Worm (Caenorhabditis elegans) whole organism, L4 larva: ENCODE results near the gene fshr-1.
A peak's percentile ranks its signal among the peaks of the same experiment; 100 is the strongest.

Source experiments
- F10B5.3 ChIP-seq: sonication (generic microtip); optimal IDR thresholded peaks from 2 replicates; lab custom pipeline; 2016; ENCODE audit warnings: mild to moderate bottlenecking, missing genetic modification characterization, missing compliant biosample characterization
- F26F4.8 ChIP-seq: fragments of 200-800 bp; sonication (Bioruptor generic); conservative IDR thresholded peaks from 2 replicates; pipeline ENCODE4 v1.3.6; 2022; ENCODE audit warnings: missing genetic modification characterization, missing compliant biosample characterization
- F37D6.2 ChIP-seq: sonication (generic microtip); optimal IDR thresholded peaks from 2 replicates; lab custom pipeline; 2016; ENCODE audit warnings: mild to moderate bottlenecking, missing genetic modification characterization, missing compliant biosample characterization
- F44E2.7 ChIP-seq: fragments of 200-800 bp; sonication (Bioruptor generic); IDR thresholded peaks from 2 replicates; pipeline ENCODE4 v2.1.2; 2022; ENCODE audit warnings: missing genetic modification characterization, missing compliant biosample characterization
- T26A8.4 ChIP-seq: fragments of 200-800 bp; sonication (Bioruptor generic); IDR thresholded peaks from 2 replicates; pipeline ENCODE4 v1.3.6; 2022; ENCODE audit warnings: missing genetic modification characterization, missing compliant biosample characterization
- Y5F2A.4 ChIP-seq: fragments of 200-800 bp; sonication (Bioruptor generic); optimal IDR thresholded peaks from 2 replicates; lab custom pipeline; 2018; ENCODE audit warnings: mild to moderate bottlenecking, missing genetic modification characterization, missing compliant biosample characterization
- ZK337.2 ChIP-seq: fragments of 200-800 bp; sonication (Bioruptor generic); IDR thresholded peaks from 2 replicates; pipeline ENCODE4 v1.3.6; 2022; ENCODE audit warnings: missing genetic modification reagents, missing genetic modification characterization, missing compliant biosample characterization
- ceh-28 ChIP-seq: fragments of 150-350 bp; optimal IDR thresholded peaks from 2 replicates; lab custom pipeline; 2014; ENCODE audit warnings: missing biosample characterization, missing genetic modification reagents, missing genetic modification characterization
- cey-2 ChIP-seq: sonication (generic microtip); optimal IDR thresholded peaks from 3 replicates; lab custom pipeline; 2017; ENCODE audit warnings: missing genetic modification characterization, mild to moderate bottlenecking, missing compliant biosample characterization, antibody characterized with exemption, borderline replicate concordance; ENCODE audit not compliant: insufficient read depth
- daf-12 ChIP-seq: fragments of 150-350 bp; optimal IDR thresholded peaks from 2 replicates; lab custom pipeline; 2014; ENCODE audit warnings: missing biosample characterization, missing genetic modification reagents, missing genetic modification characterization
- daf-19 ChIP-seq: fragments of 200-800 bp; sonication (Bioruptor generic); conservative IDR thresholded peaks from 2 replicates; pipeline ENCODE4 v1.3.6; 2022; ENCODE audit warnings: missing genetic modification characterization, missing compliant biosample characterization
- egl-27 ChIP-seq: sonication (generic microtip); optimal IDR thresholded peaks from 3 replicates; lab custom pipeline; 2017; ENCODE audit warnings: missing biosample characterization, missing genetic modification reagents, missing genetic modification characterization
- fkh-10 ChIP-seq: fragments of 150-350 bp; optimal IDR thresholded peaks from 2 replicates; lab custom pipeline; 2014; ENCODE audit warnings: missing biosample characterization, missing genetic modification reagents, missing genetic modification characterization
- gei-8 ChIP-seq: fragments of 200-800 bp; sonication (Bioruptor generic); optimal IDR thresholded peaks from 2 replicates; lab custom pipeline; 2018; ENCODE audit warnings: mild to moderate bottlenecking, missing genetic modification characterization, missing compliant biosample characterization
- hmg-1.1 ChIP-seq: fragments of 200-800 bp; sonication (Bioruptor generic); IDR thresholded peaks from 2 replicates; pipeline ENCODE4 v1.3.6; 2022; ENCODE audit warnings: missing genetic modification reagents, missing genetic modification characterization, missing compliant biosample characterization
- lin-1 ChIP-seq: fragments of 200-800 bp; sonication (Bioruptor generic); IDR thresholded peaks from 2 replicates; pipeline ENCODE4 v1.3.6; 2022; ENCODE audit warnings: missing genetic modification reagents, missing genetic modification characterization, missing compliant biosample characterization
- mdl-1 ChIP-seq, 2 experiments: fragments of 150-350 bp in 1 of 2; sonication (generic microtip) in 1 of 2; optimal IDR thresholded peaks; 2 replicates each; lab custom pipeline; 2014 to 2017; ENCODE audit warnings: missing biosample characterization in 2 of 2, missing genetic modification characterization in 2 of 2
- mdt-29 ChIP-seq: fragments of 200-800 bp; sonication (Bioruptor generic); IDR thresholded peaks from 2 replicates; pipeline ENCODE4 v1.3.6; 2022; ENCODE audit warnings: missing genetic modification reagents, missing genetic modification characterization, missing compliant biosample characterization
- mep-1 ChIP-seq: fragments of 150-350 bp; sonication (generic microtip); optimal IDR thresholded peaks from 3 replicates; lab custom pipeline; 2014; ENCODE audit warnings: missing biosample characterization, missing genetic modification characterization
- mes-2 ChIP-seq: sonication (generic microtip); optimal IDR thresholded peaks from 2 replicates; lab custom pipeline; 2016; ENCODE audit warnings: missing genotype, mild to moderate bottlenecking, missing genetic modification characterization, missing compliant biosample characterization; ENCODE audit not compliant: poor library complexity, severe bottlenecking
- mxl-2 ChIP-seq: fragments of 200-800 bp; sonication (Bioruptor generic); conservative IDR thresholded peaks from 2 replicates; pipeline ENCODE4 v1.3.6; 2022; ENCODE audit warnings: missing genetic modification reagents, missing genetic modification characterization, missing compliant biosample characterization
- nhr-111 ChIP-seq: fragments of 200-800 bp; sonication (Bioruptor generic); optimal IDR thresholded peaks from 2 replicates; lab custom pipeline; 2018; ENCODE audit warnings: mild to moderate bottlenecking, missing genetic modification characterization, missing compliant biosample characterization
- nhr-237 ChIP-seq: sonication (generic microtip); optimal IDR thresholded peaks from 2 replicates; lab custom pipeline; 2017; ENCODE audit warnings: missing biosample characterization, missing genetic modification characterization
- nhr-41 ChIP-seq: fragments of 200-800 bp; sonication (Bioruptor generic); IDR thresholded peaks from 2 replicates; pipeline ENCODE4 v1.3.6; 2022; ENCODE audit warnings: missing genetic modification reagents, missing genetic modification characterization, missing compliant biosample characterization
- nhr-42 ChIP-seq: fragments of 200-800 bp; sonication (Bioruptor generic); IDR thresholded peaks from 2 replicates; pipeline ENCODE4 v1.3.6; 2022; ENCODE audit warnings: missing genetic modification characterization, missing compliant biosample characterization
- pqm-1 ChIP-seq: sonication (generic microtip); optimal IDR thresholded peaks from 2 replicates; lab custom pipeline; 2017; ENCODE audit warnings: missing biosample characterization, missing genetic modification characterization
- rbr-2 ChIP-seq: sonication (generic microtip); optimal IDR thresholded peaks from 2 replicates; lab custom pipeline; 2016; ENCODE audit warnings: missing genotype, missing genetic modification characterization, missing compliant biosample characterization
- saeg-2 ChIP-seq: fragments of 200-800 bp; sonication (Bioruptor generic); IDR thresholded peaks from 2 replicates; pipeline ENCODE4 v1.3.6; 2022; ENCODE audit warnings: missing genetic modification reagents, missing genetic modification characterization, missing compliant biosample characterization
- snpc-1.2 ChIP-seq: fragments of 200-800 bp; sonication (Bioruptor generic); IDR thresholded peaks from 2 replicates; pipeline ENCODE4 v1.3.6; 2022; ENCODE audit warnings: missing genetic modification reagents, missing genetic modification characterization, missing compliant biosample characterization
- snpc-4 ChIP-seq: fragments of 150-350 bp; optimal IDR thresholded peaks from 2 replicates; lab custom pipeline; 2014; ENCODE audit warnings: missing biosample characterization, missing genetic modification characterization
- tag-97 ChIP-seq: fragments of 200-800 bp; sonication (Bioruptor generic); IDR thresholded peaks from 2 replicates; pipeline ENCODE4 v1.3.6; 2022; ENCODE audit warnings: missing genetic modification characterization, missing compliant biosample characterization
- unc-130 ChIP-seq: sonication (generic microtip); optimal IDR thresholded peaks from 2 replicates; lab custom pipeline; 2016; ENCODE audit warnings: missing genetic modification reagents, missing genetic modification characterization, missing compliant biosample characterization
- unc-39 ChIP-seq: sonication (generic microtip); optimal IDR thresholded peaks from 2 replicates; lab custom pipeline; 2017; ENCODE audit warnings: missing biosample characterization, missing genetic modification characterization
- unc-62 ChIP-seq, 3 experiments: fragments of 150-350 bp in 1 of 3; sonication (generic microtip); optimal IDR thresholded peaks in 2 of 3; peaks in 1 of 3; 1 replicate in 1 of 3; 2 replicates in 2 of 3; lab custom pipeline; 2014 to 2017; ENCODE audit warnings: missing biosample characterization in 3 of 3, missing genetic modification characterization in 3 of 3, missing genetic modification reagents in 3 of 3, missing genotype in 1 of 3

fshr-1 gene

DNA sequence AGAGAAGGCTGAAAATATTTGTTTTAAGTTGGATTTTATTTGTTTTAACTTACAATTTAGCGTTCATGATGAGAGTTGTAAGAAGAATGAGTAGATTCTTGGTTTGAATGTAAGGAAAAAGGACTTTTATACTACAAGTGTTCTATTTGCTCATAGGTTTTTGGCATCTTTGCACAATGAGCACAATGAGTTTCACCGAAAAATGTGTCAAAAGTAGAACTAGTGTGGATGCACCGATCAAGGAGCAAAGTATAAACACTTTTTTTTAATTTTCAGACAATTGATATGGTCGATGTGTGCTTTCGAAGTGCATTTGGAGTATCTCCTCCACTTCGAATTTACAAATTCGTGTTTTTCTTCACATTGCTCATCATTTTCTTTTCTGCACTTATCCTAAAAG, 16.5 kb downstream of the fshr-1 start, which contains the start of gene fipr-11:
Gene fipr-11 (minus strand): TSS at position 101 of the 400 bp plus-strand sequence.
- TF ChIP-seq saeg-2 (GFP tag; lab: Robert Waterston, UW), result no peak
- TF ChIP-seq F37D6.2, result no peak
- TF ChIP-seq unc-62 (GFP tag; optimal IDR thresholded peaks at IDR 0.05 in 1 of 2; lab: Kevin White, UChicago), result no peak
- TF ChIP-seq unc-62 (tag; optimal IDR thresholded peaks at IDR 0.05; lab: Kevin White, UChicago), result no peak
- TF ChIP-seq mxl-2, result no peak
- TF ChIP-seq tag-97 (GFP tag; lab: Robert Waterston, UW), result no peak
- TF ChIP-seq nhr-41, result no peak
- no peak for TF ChIP-seq hmg-1.1 (GFP tag; lab: Robert Waterston, UW)
- TF ChIP-seq gei-8 (GFP tag; lab: Kevin White, UChicago), result no peak
- TF ChIP-seq mep-1 (tag; lab: Kevin White, UChicago), result no peak
- TF ChIP-seq snpc-1.2, result no peak
- no peak for TF ChIP-seq mdt-29
- no peak for TF ChIP-seq F10B5.3 (tag; lab: Kevin White, UChicago)
- TF ChIP-seq nhr-42 (GFP tag; lab: Robert Waterston, UW), result no peak
- TF ChIP-seq nhr-237 (tag; lab: Kevin White, UChicago), result no peak
- TF ChIP-seq lin-1 (GFP tag; lab: Robert Waterston, UW), result no peak
- TF ChIP-seq pqm-1, result no peak
- TF ChIP-seq egl-27, result no peak
- no peak for TF ChIP-seq Y5F2A.4 (GFP tag; lab: Kevin White, UChicago)

ce11 chrV:9907205-9907604, 17.6 kb downstream of the fshr-1 start:
- TF ChIP-seq ZK337.2 (no peak), daf-19 (GFP tag; lab: Robert Waterston, UW) (no peak), fkh-10 (GFP tag; lab: Kevin White, UChicago) (no peak), unc-39 (tag; lab: Kevin White, UChicago) (no peak), T26A8.4 (GFP tag; lab: Robert Waterston, UW) (no peak), unc-130 (GFP tag; lab: Kevin White, UChicago) (no peak), unc-62 (GFP tag; optimal IDR thresholded peaks at IDR 0.05 in 1 of 2; lab: Kevin White, UChicago) (peak in 1 of 2 experiments; percentile 95), unc-62 (tag; optimal IDR thresholded peaks at IDR 0.05; lab: Kevin White, UChicago) (no peak), cey-2 (tag; lab: Kevin White, UChicago) (no peak)

DNA sequence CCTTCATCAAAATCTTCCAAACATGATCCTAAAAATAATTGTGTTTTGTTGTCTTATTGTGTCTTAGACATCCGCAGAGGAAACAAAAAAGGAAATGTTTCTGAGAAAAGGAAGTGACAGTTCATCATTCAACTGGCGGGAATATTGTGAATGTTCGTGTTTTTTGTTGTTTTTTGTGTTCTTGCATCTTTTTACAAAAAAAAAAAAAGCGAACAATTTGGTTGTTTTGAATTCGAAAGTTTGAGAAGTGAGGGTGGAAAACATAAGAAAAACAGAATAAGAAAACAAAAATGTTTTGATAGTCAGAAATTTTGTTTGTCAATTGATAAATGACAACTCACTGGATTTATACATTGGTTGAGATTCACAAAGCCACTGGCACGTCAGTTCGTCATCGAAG, 20.0 kb downstream of the fshr-1 start:
- TF ChIP-seq rbr-2 (tag; lab: Kevin White, UChicago) (no peak), unc-62 (GFP tag; optimal IDR thresholded peaks at IDR 0.05 in 1 of 2; lab: Kevin White, UChicago) (peak in 1 of 2 experiments; percentile 96), unc-62 (tag; optimal IDR thresholded peaks at IDR 0.05; lab: Kevin White, UChicago) (no peak)

DNA sequence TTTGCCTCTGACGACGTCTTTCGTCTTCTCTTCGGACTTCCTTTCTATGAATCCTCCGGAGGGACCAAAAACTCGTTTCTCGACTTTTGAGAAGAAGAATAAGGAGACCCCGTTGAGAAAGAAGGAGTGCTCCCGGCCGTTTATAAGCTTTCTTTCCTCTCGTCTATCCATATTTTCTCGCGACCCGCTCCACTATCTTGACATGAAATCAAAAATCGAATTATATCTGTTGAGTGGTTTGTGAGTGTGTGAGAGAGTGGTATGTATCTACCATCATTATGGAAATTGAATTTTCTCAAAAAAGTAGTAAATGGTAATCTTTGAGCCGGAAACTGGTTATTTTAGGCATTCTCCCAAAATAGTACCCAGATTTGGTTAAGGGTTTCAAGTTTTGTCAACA, 21.5 kb downstream of the fshr-1 start:
- TF ChIP-seq snpc-4 (tag; lab: Kevin White, UChicago) (no peak), unc-62 (GFP tag; optimal IDR thresholded peaks at IDR 0.05 in 1 of 2; lab: Kevin White, UChicago) (peak in 1 of 2 experiments; percentile 45), unc-62 (tag; optimal IDR thresholded peaks at IDR 0.05; lab: Kevin White, UChicago) (no peak)

ce11 chrV:9913863-9914262, 24.2 kb downstream of the fshr-1 start, which contains the start of gene fipr-10:
Gene fipr-10 (plus strand): TSS chrV:9914163.
- no peak for TF ChIP-seq egl-27
- TF ChIP-seq F26F4.8 (GFP tag; lab: Robert Waterston, UW), result no peak
- no peak for TF ChIP-seq mdl-1 (tag; optimal IDR thresholded peaks at IDR 0.05; lab: Kevin White, UChicago)
- no peak for TF ChIP-seq mxl-2
- no peak for TF ChIP-seq unc-62 (GFP tag; optimal IDR thresholded peaks at IDR 0.05 in 1 of 2; lab: Kevin White, UChicago)
- TF ChIP-seq unc-62 (tag; optimal IDR thresholded peaks at IDR 0.05; lab: Kevin White, UChicago), result no peak
- TF ChIP-seq unc-130 (GFP tag; lab: Kevin White, UChicago), result no peak
- no peak for TF ChIP-seq saeg-2 (GFP tag; lab: Robert Waterston, UW)
- TF ChIP-seq ceh-28 (tag; lab: Kevin White, UChicago), result no peak
- no peak for TF ChIP-seq nhr-111
- TF ChIP-seq rbr-2 (tag; lab: Kevin White, UChicago), result no peak
- no peak for TF ChIP-seq daf-12 (tag; lab: Kevin White, UChicago)
- TF ChIP-seq mes-2 (tag; lab: Kevin White, UChicago), result no peak
- no peak for TF ChIP-seq F44E2.7
